Worm (Caenorhabditis elegans): ENCODE results near the gene fbxa-196.

ce11 chrV:6414469-6414868 lies 34.0 kb upstream of the fbxa-196 start:
- TF ChIP-seq aly-2 (tag; optimal IDR thresholded peaks at IDR 0.05) (no peak), nhr-25 (tag; optimal IDR thresholded peaks at IDR 0.05) (no peak)

Measured in whole organism, L2 larva.